Worm (Caenorhabditis elegans): ENCODE measurements around the gene myrf-1.

Gene myrf-1

ce11 chrII:10527649-10528134, 25.4 kb upstream of the myrf-1 start, which contains the start of gene mab-10:
Gene mab-10, plus strand, starts transcription at chrII:10528084.
- TF ChIP-seq unc-62 (GFP tag; optimal IDR thresholded peaks at IDR 0.05): no peak
- TF ChIP-seq zip-8 (tag; optimal IDR thresholded peaks at IDR 0.05): no peak

DNA sequence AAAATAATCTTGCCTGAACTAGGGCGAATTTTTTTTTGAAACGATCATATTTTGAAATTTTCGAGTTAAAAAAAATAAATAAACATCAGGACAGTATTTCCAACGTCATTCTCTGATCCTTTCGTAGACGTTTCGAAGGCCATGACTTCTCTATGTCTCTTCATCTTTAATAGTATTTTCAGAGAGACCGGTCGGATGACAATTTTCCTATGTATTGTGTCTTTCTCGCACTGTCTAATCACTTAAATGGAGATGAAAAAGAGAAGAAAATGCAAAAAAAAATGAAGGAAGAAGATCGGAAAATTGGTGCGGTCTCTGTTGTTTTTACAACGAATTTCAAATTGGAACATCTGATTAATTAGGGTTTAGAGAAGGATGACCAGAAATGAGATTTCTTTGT, 22.8 kb upstream of the myrf-1 start:
- TF ChIP-seq elt-1 (tag; optimal IDR thresholded peaks at IDR 0.05; ENCODE audit: borderline replicate concordance, insufficient read depth) (no peak), mls-2 (tag; optimal IDR thresholded peaks at IDR 0.05) (no peak), ztf-11 (tag; optimal IDR thresholded peaks at IDR 0.05) (no peak), M03D4.4 (tag; optimal IDR thresholded peaks at IDR 0.05) (no peak), mep-1 (tag; optimal IDR thresholded peaks at IDR 0.05) (no peak), nhr-12 (tag; optimal IDR thresholded peaks at IDR 0.05) (no peak), ces-1 (GFP tag; optimal IDR thresholded peaks at IDR 0.05) (no peak), bed-3 (GFP tag; optimal IDR thresholded peaks at IDR 0.05) (no peak)

DNA sequence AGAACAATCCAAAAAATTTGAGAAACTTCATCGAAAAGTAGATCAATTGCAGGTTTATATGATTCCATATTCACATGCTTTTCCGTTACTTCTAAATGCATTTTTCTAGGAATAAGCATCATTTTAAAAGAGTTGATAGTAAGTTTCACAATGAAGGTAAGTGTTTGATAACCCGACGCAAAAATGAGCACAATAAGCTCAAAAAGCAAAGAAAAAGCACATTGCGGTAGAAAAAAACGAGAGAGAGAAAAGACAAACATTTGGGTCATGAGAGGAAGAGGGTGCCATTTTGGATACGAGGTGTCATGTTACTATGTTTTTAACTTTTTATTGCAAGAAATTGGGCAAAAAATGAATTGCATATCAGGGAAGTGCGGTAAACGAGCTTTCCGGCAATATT, 22.0 kb upstream of the myrf-1 start, which contains the start of gene F59B10.6:
Gene F59B10.6, minus strand, starts transcription at position 101 of the 400 bp plus-strand sequence.
- TF ChIP-seq mls-2 (tag; optimal IDR thresholded peaks at IDR 0.05) (no peak), tbx-8 (GFP tag; optimal IDR thresholded peaks at IDR 0.05) (no peak), nhr-76 (tag; optimal IDR thresholded peaks at IDR 0.05) (no peak), ces-1 (GFP tag; optimal IDR thresholded peaks at IDR 0.05) (no peak)

- TF ChIP-seq pha-4 (tag; optimal IDR thresholded peaks at IDR 0.05) (no peak), ceh-43 (GFP tag; optimal IDR thresholded peaks at IDR 0.05) (no peak), hlh-1 (tag; optimal IDR thresholded peaks at IDR 0.05) (no peak), ceh-39 (tag; optimal IDR thresholded peaks at IDR 0.05) (no peak), ham-2 (GFP tag; optimal IDR thresholded peaks at IDR 0.05) (no peak), snpc-4 (tag; optimal IDR thresholded peaks at IDR 0.05) (no peak), nhr-2 (tag; optimal IDR thresholded peaks at IDR 0.05) (no peak), lin-32 (GFP tag; optimal IDR thresholded peaks at IDR 0.05) (no peak), cnd-1 (tag; optimal IDR thresholded peaks at IDR 0.05) (no peak)
These were observed 21.2 kb upstream of the myrf-1 start, which contains the start of gene F59B10.5 for ce11 chrII:10523583-10523982. Gene F59B10.5, minus strand, starts transcription at chrII:10523683.

ce11 chrII:10523031-10523430, 20.7 kb upstream of the myrf-1 start:
- TF ChIP-seq nhr-2 (tag; optimal IDR thresholded peaks at IDR 0.05) (no peak), elt-1 (tag; optimal IDR thresholded peaks at IDR 0.05; ENCODE audit: borderline replicate concordance, insufficient read depth) (no peak), lin-13 (tag; optimal IDR thresholded peaks at IDR 0.05) (no peak), unc-120 (tag; optimal IDR thresholded peaks at IDR 0.05; ENCODE audit: poor library complexity, severe bottlenecking) (no peak), mls-2 (tag; optimal IDR thresholded peaks at IDR 0.05) (no peak), snpc-4 (tag; optimal IDR thresholded peaks at IDR 0.05) (no peak), zip-8 (tag; optimal IDR thresholded peaks at IDR 0.05) (no peak), blmp-1 (tag; optimal IDR thresholded peaks at IDR 0.05) (no peak), lin-32 (GFP tag; optimal IDR thresholded peaks at IDR 0.05) (no peak), unc-39 (tag; optimal IDR thresholded peaks at IDR 0.05) (no peak), cnd-1 (tag; optimal IDR thresholded peaks at IDR 0.05) (no peak), lsy-2 (tag; optimal IDR thresholded peaks at IDR 0.05) (no peak), flh-1 (GFP tag; optimal IDR thresholded peaks at IDR 0.05) (no peak), sptf-1 (tag; optimal IDR thresholded peaks at IDR 0.05) (no peak), nhr-12 (tag; optimal IDR thresholded peaks at IDR 0.05) (no peak), mep-1 (tag; optimal IDR thresholded peaks at IDR 0.05) (no peak), ces-1 (GFP tag; optimal IDR thresholded peaks at IDR 0.05) (no peak), M03D4.4 (tag; optimal IDR thresholded peaks at IDR 0.05) (no peak), pha-4 (tag; optimal IDR thresholded peaks at IDR 0.05) (no peak)

DNA sequence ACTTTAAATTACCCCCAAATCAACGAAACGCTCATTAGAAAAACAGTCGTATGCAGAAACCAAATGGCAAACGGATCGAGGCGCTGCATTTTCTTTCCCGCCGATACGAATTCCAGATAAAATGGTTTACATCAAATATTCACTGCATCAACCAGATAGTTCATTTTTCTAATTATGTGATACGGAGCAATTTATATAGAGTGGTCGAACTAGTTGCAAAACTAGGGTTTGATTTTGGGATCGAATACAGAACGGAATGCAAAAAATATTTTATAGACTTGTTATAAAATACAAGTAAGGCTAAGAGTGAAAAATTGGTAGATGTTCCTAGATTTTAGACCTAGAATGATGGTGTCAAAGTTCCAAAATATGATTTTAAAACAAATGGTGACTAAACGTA, 17.5 kb upstream of the myrf-1 start:
- TF ChIP-seq cnd-1 (tag; optimal IDR thresholded peaks at IDR 0.05) (no peak), unc-62 (GFP tag; optimal IDR thresholded peaks at IDR 0.05) (no peak), flh-1 (GFP tag; optimal IDR thresholded peaks at IDR 0.05) (no peak)

- TF ChIP-seq nhr-2 (tag; optimal IDR thresholded peaks at IDR 0.05) (no peak), ceh-43 (GFP tag; optimal IDR thresholded peaks at IDR 0.05) (no peak), hlh-1 (tag; optimal IDR thresholded peaks at IDR 0.05) (no peak)
These were observed 16.7 kb upstream of the myrf-1 start, which contains the start of gene F59B10.4 for ce11 chrII:10519017-10519416. Gene F59B10.4, minus strand, starts transcription at chrII:10519117.
